Fruit fly (Drosophila melanogaster) whole organism, adult: ENCODE data around the gene CG13833.

Experiments used
- CG11617 ChIP-seq: fragments of 200-800 bp; sonication (Bioruptor generic); optimal IDR thresholded peaks from 2 replicates; lab custom pipeline; 2017; ENCODE audit warnings: mild to moderate bottlenecking, missing biosample characterization, missing genetic modification reagents, missing genetic modification characterization
- CG33017 ChIP-seq: fragments of 200-800 bp; sonication (Bioruptor generic); optimal IDR thresholded peaks from 2 replicates; lab custom pipeline; 2018; ENCODE audit warnings: missing biosample characterization, mild to moderate bottlenecking, missing genetic modification characterization, moderate library complexity
- CG5204 ChIP-seq: fragments of 200-800 bp; sonication (Bioruptor generic); optimal IDR thresholded peaks from 2 replicates; lab custom pipeline; 2016; ENCODE audit warnings: missing biosample characterization, missing genetic modification characterization
- CG7045 ChIP-seq: fragments of 200-800 bp; sonication (Bioruptor generic); optimal IDR thresholded peaks from 2 replicates; lab custom pipeline; 2017; ENCODE audit warnings: missing biosample characterization, mild to moderate bottlenecking, missing genetic modification characterization
- Hr96 ChIP-seq: fragments of 200-800 bp; sonication (Bioruptor generic); optimal IDR thresholded peaks from 2 replicates; lab custom pipeline; 2016; ENCODE audit warnings: missing biosample characterization, missing genetic modification characterization
- Mnt ChIP-seq: fragments of 200-800 bp; sonication (Bioruptor generic); optimal IDR thresholded peaks from 2 replicates; lab custom pipeline; 2016; ENCODE audit warnings: missing biosample characterization, mild to moderate bottlenecking, missing genetic modification characterization
- bab1 ChIP-seq: fragments of 200-800 bp; sonication (Bioruptor generic); optimal IDR thresholded peaks from 3 replicates; lab custom pipeline; 2019; ENCODE audit warnings: missing biosample characterization, mild to moderate bottlenecking, missing genetic modification characterization, moderate library complexity
- cic ChIP-seq: fragments of 200-800 bp; sonication (Bioruptor generic); optimal IDR thresholded peaks from 2 replicates; lab custom pipeline; 2017; ENCODE audit warnings: missing biosample characterization, mild to moderate bottlenecking, missing genetic modification characterization, moderate library complexity
- cnc ChIP-seq, 2 experiments: fragments of >200 bp; optimal IDR thresholded peaks; 2 replicates each; lab custom pipeline; 2017
- ovo ChIP-seq: fragments of 200-800 bp; sonication (Bioruptor generic); optimal IDR thresholded peaks from 2 replicates; lab custom pipeline; 2016; ENCODE audit warnings: missing biosample characterization, missing genetic modification characterization
- pad ChIP-seq: fragments of 200-800 bp; sonication (Bioruptor generic); optimal IDR thresholded peaks from 3 replicates; lab custom pipeline; 2017; ENCODE audit warnings: missing biosample characterization, missing genetic modification characterization, mild to moderate bottlenecking, moderate library complexity, missing genetic modification reagents
- tj ChIP-seq: fragments of 200-800 bp; sonication (Bioruptor generic); optimal IDR thresholded peaks from 3 replicates; lab custom pipeline; 2017; ENCODE audit warnings: missing biosample characterization, mild to moderate bottlenecking, missing genetic modification characterization, moderate library complexity
- toe ChIP-seq: fragments of 200-800 bp; sonication (Bioruptor generic); optimal IDR thresholded peaks from 2 replicates; lab custom pipeline; 2016; ENCODE audit warnings: missing biosample characterization, missing genetic modification characterization

dm6 chr3R:23038062-23038461 is 2.7 kb upstream of the CG13833 start:
- TF ChIP-seq cic (GFP tag; lab: Kevin White, UChicago) (no peak), Hr96 (GFP tag; lab: Kevin White, UChicago) (no peak), pad (GFP tag; lab: Kevin White, UChicago) (no peak), toe (GFP tag; lab: Kevin White, UChicago) (no peak), CG33017 (tag; lab: Kevin White, UChicago) (no peak), CG7045 (GFP tag; lab: Kevin White, UChicago) (no peak), tj (no peak), CG11617 (GFP tag; lab: Kevin White, UChicago) (no peak), CG5204 (no peak), cnc (optimal IDR thresholded peaks at IDR 0.05; lab: Kevin White, UChicago) (no peak), ovo (GFP tag; lab: Kevin White, UChicago) (no peak), Mnt (GFP tag; lab: Kevin White, UChicago) (no peak), bab1 (GFP tag; lab: Kevin White, UChicago) (no peak)
